Fruit fly (Drosophila melanogaster): ENCODE results near the gene CG14285.
A peak's percentile ranks its signal among the peaks of the same experiment; 100 is the strongest.

Gene CG14285

dm6 chr3R:19044638-19045037 is 19.7 kb downstream of the CG14285 start:
- TF ChIP-seq CG3847 (GFP tag; IDR thresholded peaks at IDR 0.05) (no peak), Adf1 (GFP tag; IDR thresholded peaks at IDR 0.05) (no peak), Kr (GFP tag; optimal IDR thresholded peaks at IDR 0.05) (no peak), Pdp1 (GFP tag; optimal IDR thresholded peaks at IDR 0.05) (peak in 1 of 2 experiments; percentile 84), Hmx (GFP tag; optimal IDR thresholded peaks at IDR 0.05) (no peak), Sox102F (GFP tag; optimal IDR thresholded peaks at IDR 0.05) (no peak), dmrt11E (tag; optimal IDR thresholded peaks at IDR 0.05) (no peak), ATbp (GFP tag; optimal IDR thresholded peaks at IDR 0.05) (no peak), hb (GFP tag; IDR thresholded peaks at IDR 0.05; ENCODE audit: partially characterized antibody) (no peak), CG7928 (GFP tag; optimal IDR thresholded peaks at IDR 0.05) (peak; percentile 76), lab (GFP tag; optimal IDR thresholded peaks at IDR 0.05) (no peak), CG10543 (GFP tag; optimal IDR thresholded peaks at IDR 0.05) (no peak), Spps (tag; optimal IDR thresholded peaks at IDR 0.05) (no peak), MBD-R2 (GFP tag; IDR thresholded peaks at IDR 0.05) (no peak), CG15073 (GFP tag; optimal IDR thresholded peaks at IDR 0.05) (no peak), Oaz (GFP tag; IDR thresholded peaks at IDR 0.05) (no peak), Blimp-1 (GFP tag; optimal IDR thresholded peaks at IDR 0.05) (no peak), ac (GFP tag; optimal IDR thresholded peaks at IDR 0.05) (no peak), bbx (GFP tag; IDR thresholded peaks at IDR 0.05; ENCODE audit: partially characterized antibody) (no peak), amos (GFP tag; IDR thresholded peaks at IDR 0.05; ENCODE audit: partially characterized antibody) (peak; percentile 26; the same call in 1 of the 2 replicates), ase (GFP tag; IDR thresholded peaks at IDR 0.05) (no peak), schlank (tag; optimal IDR thresholded peaks at IDR 0.05) (no peak), CG4617 (GFP tag; optimal IDR thresholded peaks at IDR 0.05; ENCODE audit: borderline replicate concordance) (no peak), CG8089 (GFP tag; optimal IDR thresholded peaks at IDR 0.05) (no peak), CG8944 (GFP tag; optimal IDR thresholded peaks at IDR 0.05) (no peak), oc (tag; optimal IDR thresholded peaks at IDR 0.05) (no peak), vvl (GFP tag; IDR thresholded peaks at IDR 0.05) (no peak), kni (GFP tag; optimal IDR thresholded peaks at IDR 0.05) (no peak), fu2 (GFP tag; optimal IDR thresholded peaks at IDR 0.05) (no peak), gro (GFP tag; optimal IDR thresholded peaks at IDR 0.05) (no peak), CTCF (GFP tag; optimal IDR thresholded peaks at IDR 0.05) (peak; percentile 41), CG3281 (GFP tag; optimal IDR thresholded peaks at IDR 0.05) (peak; percentile 80), Optix (GFP tag; IDR thresholded peaks at IDR 0.05) (no peak), CG18262 (tag; optimal IDR thresholded peaks at IDR 0.05) (no peak), CG4404 (GFP tag; IDR thresholded peaks at IDR 0.05) (no peak), Xbp1 (GFP tag; optimal IDR thresholded peaks at IDR 0.05) (no peak), stwl (tag; optimal IDR thresholded peaks at IDR 0.05) (peak; percentile 72), PHDP (tag; optimal IDR thresholded peaks at IDR 0.05) (no peak), cwo (GFP tag; optimal IDR thresholded peaks at IDR 0.05) (no peak), CG10565 (GFP tag; optimal IDR thresholded peaks at IDR 0.05) (no peak), CG9437 (GFP tag; optimal IDR thresholded peaks at IDR 0.05) (peak; percentile 96), prd (optimal IDR thresholded peaks at IDR 0.05) (no peak), prd (GFP tag; IDR thresholded peaks at IDR 0.05) (no peak), zfh2 (GFP tag; optimal IDR thresholded peaks at IDR 0.05) (no peak), dm (GFP tag; optimal IDR thresholded peaks at IDR 0.05) (no peak), CG7271 (tag; optimal IDR thresholded peaks at IDR 0.05) (no peak), dan (GFP tag; IDR thresholded peaks at IDR 0.05) (no peak), CG15514 (GFP tag; optimal IDR thresholded peaks at IDR 0.05) (no peak), CG31388 (GFP tag; optimal IDR thresholded peaks at IDR 0.05) (no peak), NC2β (GFP tag; optimal IDR thresholded peaks at IDR 0.05) (no peak), CG10654 (GFP tag; optimal IDR thresholded peaks at IDR 0.05) (no peak), unpg (GFP tag; optimal IDR thresholded peaks at IDR 0.05) (no peak)

All from whole organism, embryonic.